Worm (Caenorhabditis elegans) whole organism, midembryonic: ENCODE data around the gene M03F4.6.

Experiments
- T22C8.4 ChIP-seq: fragments of 200-800 bp; sonication (Bioruptor generic); IDR thresholded peaks from 2 replicates; pipeline ENCODE4 v1.3.6; 2022; ENCODE audit warnings: missing genetic modification characterization, missing compliant biosample characterization
- cog-1 ChIP-seq: sonication (generic microtip); optimal IDR thresholded peaks from 2 replicates; lab custom pipeline; 2016; ENCODE audit warnings: missing genetic modification characterization, missing compliant biosample characterization
- flt-1 ChIP-seq: fragments of 200-800 bp; sonication (Bioruptor generic); IDR thresholded peaks from 2 replicates; pipeline ENCODE4 v1.3.6; 2022; ENCODE audit warnings: missing genetic modification characterization, missing compliant biosample characterization
- klf-2 ChIP-seq: fragments of 200-800 bp; sonication (Bioruptor generic); conservative IDR thresholded peaks from 2 replicates; pipeline ENCODE4 v1.3.6; 2022; ENCODE audit warnings: missing genetic modification reagents, missing genetic modification characterization, missing compliant biosample characterization
- med-1 ChIP-seq: sonication (generic microtip); optimal IDR thresholded peaks from 2 replicates; lab custom pipeline; 2017; ENCODE audit warnings: missing genetic modification characterization, mild to moderate bottlenecking, missing compliant biosample characterization, antibody characterized with exemption, missing genetic modification reagents; ENCODE audit not compliant: insufficient read depth
- ref-1 ChIP-seq: fragments of 200-800 bp; sonication (Bioruptor generic); conservative IDR thresholded peaks from 2 replicates; pipeline ENCODE4 v1.3.6; 2022; ENCODE audit warnings: missing genetic modification reagents, missing genetic modification characterization, missing compliant biosample characterization
- tab-1 ChIP-seq: fragments of 200-800 bp; sonication (Bioruptor generic); IDR thresholded peaks from 2 replicates; pipeline ENCODE4 v1.3.6; 2022; ENCODE audit warnings: missing genetic modification characterization, missing compliant biosample characterization
- ztf-23 ChIP-seq: fragments of 200-800 bp; sonication (Bioruptor generic); IDR thresholded peaks from 2 replicates; pipeline ENCODE4 v1.3.6; 2022; ENCODE audit warnings: missing genetic modification reagents, missing genetic modification characterization, missing compliant biosample characterization
- ztf-29 ChIP-seq: fragments of 200-800 bp; sonication (Bioruptor generic); IDR thresholded peaks from 2 replicates; pipeline ENCODE4 v1.3.6; 2022; ENCODE audit warnings: missing genetic modification reagents, missing genetic modification characterization, missing compliant biosample characterization

DNA sequence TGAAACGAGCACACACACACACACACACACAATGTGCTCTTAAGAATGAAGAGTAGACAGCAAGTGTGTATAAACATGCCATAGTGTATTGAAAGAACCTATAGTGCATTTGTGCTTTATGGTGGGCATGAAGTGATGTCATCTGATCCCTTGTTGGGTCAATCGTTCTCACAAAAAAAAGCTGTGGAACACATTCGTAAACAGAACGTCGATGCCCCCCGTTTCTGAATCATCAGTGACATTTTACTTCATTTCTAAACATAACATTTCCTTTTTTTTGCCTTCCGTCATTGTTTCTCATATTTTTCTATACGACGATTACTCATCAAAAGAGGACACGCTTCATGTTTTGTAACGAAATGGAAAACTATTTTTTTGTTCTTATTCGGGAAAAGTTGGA, 10.1 kb downstream of the M03F4.6 start:
- TF ChIP-seq cog-1 (no peak), med-1 (no peak), flt-1 (GFP tag; lab: Robert Waterston, UW) (no peak), ref-1 (GFP tag; lab: Robert Waterston, UW) (no peak), T22C8.4 (GFP tag; lab: Robert Waterston, UW) (no peak), ztf-23 (GFP tag; lab: Robert Waterston, UW) (no peak), ztf-29 (GFP tag; lab: Robert Waterston, UW) (no peak), klf-2 (GFP tag; lab: Robert Waterston, UW) (no peak), tab-1 (GFP tag; lab: Robert Waterston, UW) (no peak)
